4 worm cellular contexts compared by ENCODE assay signal in genomic region chrII:6522622-6523254, ce11.
TF ChIP-seq lines count a peak whose summit lies in the region.

No protein-coding gene starts in this region.

TF ChIP-seq in whole organism, L2 larva, 48 proteins besides CTCF, POLR2A, EP300 and RAD21:
- TF ChIP-seq lsy-2 (tag; optimal IDR thresholded peaks at IDR 0.05; lab: Kevin White, UChicago): no peak
- TF ChIP-seq R02D3.7 (tag; optimal IDR thresholded peaks at IDR 0.05; lab: Kevin White, UChicago): no peak
- TF ChIP-seq zag-1 (tag; optimal IDR thresholded peaks at IDR 0.05; lab: Kevin White, UChicago): no peak
- peak; percentile 12 for TF ChIP-seq F13H6.1 (tag; optimal IDR thresholded peaks at IDR 0.05; lab: Kevin White, UChicago)
- TF ChIP-seq nhr-23 (tag; optimal IDR thresholded peaks at IDR 0.05; lab: Kevin White, UChicago): no peak
- no peak for TF ChIP-seq nhr-129 (tag; optimal IDR thresholded peaks at IDR 0.05; lab: Kevin White, UChicago)
- peak; percentile 31 for TF ChIP-seq sma-9 (GFP tag; optimal IDR thresholded peaks at IDR 0.05; lab: Kevin White, UChicago)
- no peak for TF ChIP-seq sma-9 (tag; optimal IDR thresholded peaks at IDR 0.05; lab: Kevin White, UChicago)
- no peak for TF ChIP-seq snpc-4 (tag; optimal IDR thresholded peaks at IDR 0.05; lab: Kevin White, UChicago)
- TF ChIP-seq aly-2 (tag; optimal IDR thresholded peaks at IDR 0.05; lab: Kevin White, UChicago): no peak
- TF ChIP-seq crh-2 (tag; optimal IDR thresholded peaks at IDR 0.05; lab: Kevin White, UChicago): no peak

TF ChIP-seq in whole organism, L4 larva, 104 proteins besides CTCF, POLR2A, EP300 and RAD21:
- TF ChIP-seq snpc-1.2 (GFP tag; IDR thresholded peaks at IDR 0.05; lab: Robert Waterston, UW) (no peak), dmd-6 (GFP tag; IDR thresholded peaks at IDR 0.05; lab: Robert Waterston, UW) (0 out of 2 replicates have a peak, but pooled peaks have one; percentile 5), daf-16 (GFP tag; optimal IDR thresholded peaks at IDR 0.05; lab: Kevin White, UChicago) (no peak), daf-16 (tag; optimal IDR thresholded peaks at IDR 0.05; lab: Kevin White, UChicago) (peak; percentile 32), nhr-28 (tag; optimal IDR thresholded peaks at IDR 0.05; lab: Kevin White, UChicago) (peak; percentile 29), nhr-237 (tag; optimal IDR thresholded peaks at IDR 0.05; lab: Kevin White, UChicago) (no peak), dve-1 (tag; optimal IDR thresholded peaks at IDR 0.05; lab: Kevin White, UChicago; ENCODE audit: insufficient read depth) (peak; percentile 21), F49E8.2 (tag; optimal IDR thresholded peaks at IDR 0.05; lab: Kevin White, UChicago; ENCODE audit: borderline replicate concordance) (no peak), hif-1 (tag; optimal IDR thresholded peaks at IDR 0.05; lab: Kevin White, UChicago) (no peak), mxl-3 (GFP tag; optimal IDR thresholded peaks at IDR 0.05; lab: Kevin White, UChicago) (peak; percentile 3), unc-62 (GFP tag; optimal IDR thresholded peaks at IDR 0.05 in 1 of 2; lab: Kevin White, UChicago) (peak in 1 of 2 experiments; percentile 88), unc-62 (tag; optimal IDR thresholded peaks at IDR 0.05; lab: Kevin White, UChicago) (no peak), hlh-11 (tag; optimal IDR thresholded peaks at IDR 0.05; lab: Kevin White, UChicago) (peak; percentile 28), zag-1 (tag; optimal IDR thresholded peaks at IDR 0.05; lab: Kevin White, UChicago) (no peak), mdl-1 (tag; optimal IDR thresholded peaks at IDR 0.05; lab: Kevin White, UChicago) (peak in 1 of 2 experiments; percentile 11), rbr-2 (tag; optimal IDR thresholded peaks at IDR 0.05; lab: Kevin White, UChicago) (no peak), snpc-4 (tag; optimal IDR thresholded peaks at IDR 0.05; lab: Kevin White, UChicago) (no peak), aha-1 (tag; lab: Kevin White, UChicago) (peak; percentile 97)

TF ChIP-seq in whole organism, late embryonic, 69 proteins besides CTCF, POLR2A, EP300 and RAD21 (continues in another document):
- no peak for TF ChIP-seq ceh-9 (tag; optimal IDR thresholded peaks at IDR 0.05; lab: Kevin White, UChicago)
- no peak for TF ChIP-seq ceh-30 (tag; optimal IDR thresholded peaks at IDR 0.05; lab: Kevin White, UChicago)
- TF ChIP-seq sox-4 (tag; optimal IDR thresholded peaks at IDR 0.05; lab: Kevin White, UChicago): no peak
- TF ChIP-seq syd-9 (tag; optimal IDR thresholded peaks at IDR 0.05; lab: Kevin White, UChicago): no peak
- TF ChIP-seq ceh-45 (GFP tag; IDR thresholded peaks at IDR 0.05; lab: Robert Waterston, UW): no peak
- no peak for TF ChIP-seq pax-1 (tag; optimal IDR thresholded peaks at IDR 0.05; lab: Kevin White, UChicago)
- TF ChIP-seq ref-2 (tag; optimal IDR thresholded peaks at IDR 0.05; lab: Kevin White, UChicago): peak; percentile 39
- no peak for TF ChIP-seq eyg-1 (tag; optimal IDR thresholded peaks at IDR 0.05; lab: Kevin White, UChicago)
- TF ChIP-seq gmeb-2 (tag; optimal IDR thresholded peaks at IDR 0.05; lab: Kevin White, UChicago): no peak
- no peak for TF ChIP-seq dve-1 (tag; optimal IDR thresholded peaks at IDR 0.05; lab: Kevin White, UChicago)
- TF ChIP-seq hlh-13 (GFP tag; optimal IDR thresholded peaks at IDR 0.05; lab: Kevin White, UChicago): no peak
- TF ChIP-seq ztf-16 (tag; optimal IDR thresholded peaks at IDR 0.05; lab: Kevin White, UChicago): no peak
- no peak for TF ChIP-seq hlh-30 (tag; optimal IDR thresholded peaks at IDR 0.05; lab: Kevin White, UChicago; ENCODE audit: insufficient read depth)
- TF ChIP-seq ceh-48 (tag; optimal IDR thresholded peaks at IDR 0.05; lab: Kevin White, UChicago): no peak
- no peak for TF ChIP-seq elt-2 (tag; optimal IDR thresholded peaks at IDR 0.05; lab: Kevin White, UChicago)
- no peak for TF ChIP-seq ama-1 (optimal IDR thresholded peaks at IDR 0.05; lab: Kevin White, UChicago)
- no peak for TF ChIP-seq che-1 (tag; optimal IDR thresholded peaks at IDR 0.05; lab: Kevin White, UChicago)
- no peak for TF ChIP-seq F13H6.1 (tag; optimal IDR thresholded peaks at IDR 0.05; lab: Kevin White, UChicago)
- no peak for TF ChIP-seq unc-3 (GFP tag; conservative IDR thresholded peaks at IDR 0.05; lab: Robert Waterston, UW)
- TF ChIP-seq unc-3 (tag; optimal IDR thresholded peaks at IDR 0.05; lab: Kevin White, UChicago): no peak
- peak; percentile 72 for TF ChIP-seq tbx-2 (tag; optimal IDR thresholded peaks at IDR 0.05; lab: Kevin White, UChicago)
- peak; percentile 57 for TF ChIP-seq ceh-31 (tag; optimal IDR thresholded peaks at IDR 0.05; lab: Kevin White, UChicago)
- no peak for TF ChIP-seq madf-2 (tag; optimal IDR thresholded peaks at IDR 0.05; lab: Kevin White, UChicago)
- TF ChIP-seq ceh-6 (GFP tag; optimal IDR thresholded peaks at IDR 0.05; lab: Kevin White, UChicago): no peak
- TF ChIP-seq ahr-1 (tag; optimal IDR thresholded peaks at IDR 0.05; lab: Kevin White, UChicago): no peak
- TF ChIP-seq sdc-2 (tag; optimal IDR thresholded peaks at IDR 0.05; lab: Kevin White, UChicago): peak; percentile 30
- peak; percentile 1 for TF ChIP-seq hlh-8 (tag; optimal IDR thresholded peaks at IDR 0.05; lab: Kevin White, UChicago)
- no peak for TF ChIP-seq ceh-24 (tag; optimal IDR thresholded peaks at IDR 0.05; lab: Kevin White, UChicago)
- no peak for TF ChIP-seq dmd-4 (tag; optimal IDR thresholded peaks at IDR 0.05; lab: Kevin White, UChicago; ENCODE audit: borderline replicate concordance)
- no peak for TF ChIP-seq hlh-6 (tag; optimal IDR thresholded peaks at IDR 0.05; lab: Kevin White, UChicago)
- TF ChIP-seq elt-4 (tag; optimal IDR thresholded peaks at IDR 0.05; lab: Kevin White, UChicago): no peak
- no peak for TF ChIP-seq npax-4 (tag; optimal IDR thresholded peaks at IDR 0.05; lab: Kevin White, UChicago)
- peak; percentile 21 for TF ChIP-seq nfya-1 (tag; optimal IDR thresholded peaks at IDR 0.05; lab: Kevin White, UChicago)
- no peak for TF ChIP-seq fax-1 (tag; optimal IDR thresholded peaks at IDR 0.05; lab: Kevin White, UChicago)
- TF ChIP-seq nhr-232 (tag; optimal IDR thresholded peaks at IDR 0.05; lab: Kevin White, UChicago): no peak
- TF ChIP-seq C08G9.2 (tag; optimal IDR thresholded peaks at IDR 0.05; lab: Kevin White, UChicago): no peak

TF ChIP-seq in whole organism, mixed stage, embryonic, 35 proteins besides CTCF, POLR2A, EP300 and RAD21:
- TF ChIP-seq ham-2 (GFP tag; optimal IDR thresholded peaks at IDR 0.05; lab: Kevin White, UChicago): peak; percentile 40
- peak; percentile 31 for TF ChIP-seq M03D4.4 (tag; optimal IDR thresholded peaks at IDR 0.05; lab: Kevin White, UChicago)
- TF ChIP-seq unc-120 (tag; optimal IDR thresholded peaks at IDR 0.05; lab: Kevin White, UChicago; ENCODE audit: poor library complexity, severe bottlenecking): peak; percentile 44
- TF ChIP-seq lsy-2 (tag; optimal IDR thresholded peaks at IDR 0.05; lab: Kevin White, UChicago): no peak
- TF ChIP-seq lin-32 (GFP tag; optimal IDR thresholded peaks at IDR 0.05; lab: Kevin White, UChicago): no peak
- TF ChIP-seq flh-1 (GFP tag; optimal IDR thresholded peaks at IDR 0.05; lab: Kevin White, UChicago): no peak
- TF ChIP-seq mab-5 (tag; optimal IDR thresholded peaks at IDR 0.05; lab: Kevin White, UChicago): no peak
- no peak for TF ChIP-seq nhr-28 (tag; optimal IDR thresholded peaks at IDR 0.05; lab: Kevin White, UChicago)
- peak; percentile 96 for TF ChIP-seq nhr-2 (tag; optimal IDR thresholded peaks at IDR 0.05; lab: Kevin White, UChicago)
- peak; percentile 41 for TF ChIP-seq hlh-1 (tag; optimal IDR thresholded peaks at IDR 0.05; lab: Kevin White, UChicago)
- peak; percentile 58 for TF ChIP-seq unc-62 (GFP tag; optimal IDR thresholded peaks at IDR 0.05; lab: Kevin White, UChicago)
- no peak for TF ChIP-seq sem-2 (GFP tag; optimal IDR thresholded peaks at IDR 0.05; lab: Kevin White, UChicago)
- no peak for TF ChIP-seq elt-3 (tag; optimal IDR thresholded peaks at IDR 0.05; lab: Kevin White, UChicago)
- TF ChIP-seq ceh-43 (GFP tag; optimal IDR thresholded peaks at IDR 0.05; lab: Kevin White, UChicago): no peak
- TF ChIP-seq cnd-1 (tag; optimal IDR thresholded peaks at IDR 0.05; lab: Kevin White, UChicago): peak; percentile 25
- no peak for TF ChIP-seq ztf-11 (tag; optimal IDR thresholded peaks at IDR 0.05; lab: Kevin White, UChicago)
- TF ChIP-seq mls-2 (tag; optimal IDR thresholded peaks at IDR 0.05; lab: Kevin White, UChicago): peak; percentile 73
- no peak for TF ChIP-seq snpc-4 (tag; optimal IDR thresholded peaks at IDR 0.05; lab: Kevin White, UChicago)
- peak; percentile 50 for TF ChIP-seq mep-1 (tag; optimal IDR thresholded peaks at IDR 0.05; lab: Kevin White, UChicago)
